Worm (Caenorhabditis elegans) whole organism, L4/young adult: ENCODE data around the gene asd-1.
A peak's percentile ranks its signal among the peaks of the same experiment; 100 is the strongest.

Experiments
- W03F9.2 ChIP-seq: fragments of 150-350 bp; optimal IDR thresholded peaks from 2 replicates; lab custom pipeline; 2014; ENCODE audit warnings: missing biosample characterization, missing genetic modification characterization
- dao-5 ChIP-seq: sonication (generic microtip); optimal IDR thresholded peaks from 2 replicates; lab custom pipeline; 2016; ENCODE audit warnings: missing genotype, missing genetic modification characterization, moderate library complexity, missing compliant biosample characterization

- peak; percentile 84 for TF ChIP-seq W03F9.2 (tag; lab: Kevin White, UChicago)
- TF ChIP-seq dao-5 = no peak
Observed at ce11 chrIII:4193659-4194103, 3.4 kb upstream of the asd-1 start, which contains the start of gene xbp-1.
